Worm (Caenorhabditis elegans): ENCODE measurements around the gene W03A5.1.

The W03A5.1 gene

ce11 chrIII:5395746-5396145 is 11.9 kb upstream of the W03A5.1 start:
- TF ChIP-seq pqm-1 (tag; optimal IDR thresholded peaks at IDR 0.05) (no peak), hlh-15 (tag; optimal IDR thresholded peaks at IDR 0.05) (no peak), K09A11.1 (tag; optimal IDR thresholded peaks at IDR 0.05; ENCODE audit: insufficient read depth) (no peak), lim-6 (tag; optimal IDR thresholded peaks at IDR 0.05) (no peak), gmeb-2 (tag; optimal IDR thresholded peaks at IDR 0.05) (no peak), dmd-4 (tag; optimal IDR thresholded peaks at IDR 0.05; ENCODE audit: borderline replicate concordance) (no peak), syd-9 (tag; optimal IDR thresholded peaks at IDR 0.05) (no peak), hlh-13 (GFP tag; optimal IDR thresholded peaks at IDR 0.05) (no peak), ref-2 (tag; optimal IDR thresholded peaks at IDR 0.05) (no peak)

- TF ChIP-seq unc-3 (GFP tag; conservative IDR thresholded peaks at IDR 0.05) (no peak), unc-3 (tag; optimal IDR thresholded peaks at IDR 0.05) (no peak), che-1 (tag; optimal IDR thresholded peaks at IDR 0.05) (no peak), pax-1 (tag; optimal IDR thresholded peaks at IDR 0.05) (no peak), unc-42 (tag; optimal IDR thresholded peaks at IDR 0.05) (peak; percentile 80), madf-2 (tag; optimal IDR thresholded peaks at IDR 0.05) (no peak)
These were observed 5.3 kb upstream of the W03A5.1 start for ce11 chrIII:5402419-5402818.

ce11 chrIII:5404998-5405397 is 2.7 kb upstream of the W03A5.1 start:
- TF ChIP-seq ceh-19 (GFP tag; optimal IDR thresholded peaks at IDR 0.05) (no peak), ceh-30 (tag; optimal IDR thresholded peaks at IDR 0.05) (no peak), sox-4 (tag; optimal IDR thresholded peaks at IDR 0.05) (no peak), sdc-2 (tag; optimal IDR thresholded peaks at IDR 0.05) (no peak), K02D7.2 (tag; optimal IDR thresholded peaks at IDR 0.05) (no peak), unc-42 (tag; optimal IDR thresholded peaks at IDR 0.05) (no peak), fkh-10 (GFP tag; optimal IDR thresholded peaks at IDR 0.05) (no peak), pax-1 (tag; optimal IDR thresholded peaks at IDR 0.05) (no peak)

ce11 chrIII:5405628-5406084 is 2.0 kb upstream of the W03A5.1 start, which contains the start of the genes W03A5.2 and Y32H12A.8:
TSS of gene W03A5.2 (plus strand) at chrIII:5406034.
TSS of gene Y32H12A.8 (minus strand) at chrIII:5406037.
- TF ChIP-seq nfya-1 (tag; optimal IDR thresholded peaks at IDR 0.05), result peak; percentile 41
- no peak for TF ChIP-seq tbx-7 (tag; optimal IDR thresholded peaks at IDR 0.05)

- no peak for TF ChIP-seq hlh-13 (GFP tag; optimal IDR thresholded peaks at IDR 0.05)
- no peak for TF ChIP-seq ttx-3 (tag; optimal IDR thresholded peaks at IDR 0.05)
- TF ChIP-seq pha-2 (tag; optimal IDR thresholded peaks at IDR 0.05), result no peak
- no peak for TF ChIP-seq ceh-6 (GFP tag; optimal IDR thresholded peaks at IDR 0.05)
- no peak for TF ChIP-seq unc-55 (GFP tag; optimal IDR thresholded peaks at IDR 0.05)
- no peak for TF ChIP-seq ceh-30 (tag; optimal IDR thresholded peaks at IDR 0.05)
- no peak for TF ChIP-seq unc-3 (GFP tag; conservative IDR thresholded peaks at IDR 0.05)
- no peak for TF ChIP-seq unc-3 (tag; optimal IDR thresholded peaks at IDR 0.05)
- no peak for TF ChIP-seq dmd-4 (tag; optimal IDR thresholded peaks at IDR 0.05; ENCODE audit: borderline replicate concordance)
- no peak for TF ChIP-seq ceh-34 (tag; optimal IDR thresholded peaks at IDR 0.05)
- TF ChIP-seq zip-5 (tag; optimal IDR thresholded peaks at IDR 0.05), result no peak
- no peak for TF ChIP-seq T23F11.4 (GFP tag; optimal IDR thresholded peaks at IDR 0.05)
- no peak for TF ChIP-seq elt-4 (tag; optimal IDR thresholded peaks at IDR 0.05)
- no peak for TF ChIP-seq rnt-1 (tag; optimal IDR thresholded peaks at IDR 0.05)
These were observed 1.4 kb upstream of the W03A5.1 start for ce11 chrIII:5406314-5406713.

ce11 chrIII:5407060-5407459 is 628 bp upstream of the W03A5.1 start:
- no peak for TF ChIP-seq hlh-13 (GFP tag; optimal IDR thresholded peaks at IDR 0.05)
- no peak for TF ChIP-seq tbx-7 (tag; optimal IDR thresholded peaks at IDR 0.05)
- TF ChIP-seq unc-86 (tag; optimal IDR thresholded peaks at IDR 0.05), result no peak
- TF ChIP-seq pha-2 (tag; optimal IDR thresholded peaks at IDR 0.05), result no peak
- TF ChIP-seq sdc-2 (tag; optimal IDR thresholded peaks at IDR 0.05), result no peak
- TF ChIP-seq ceh-2 (tag; optimal IDR thresholded peaks at IDR 0.05), result no peak
- TF ChIP-seq F13H6.1 (tag; optimal IDR thresholded peaks at IDR 0.05), result no peak
- no peak for TF ChIP-seq ama-1 (optimal IDR thresholded peaks at IDR 0.05)
- no peak for TF ChIP-seq fax-1 (tag; optimal IDR thresholded peaks at IDR 0.05)
- TF ChIP-seq pax-1 (tag; optimal IDR thresholded peaks at IDR 0.05), result no peak
- no peak for TF ChIP-seq ceh-22 (tag; optimal IDR thresholded peaks at IDR 0.05)
- no peak for TF ChIP-seq rnt-1 (tag; optimal IDR thresholded peaks at IDR 0.05)
